Fruit fly (Drosophila melanogaster): ENCODE results near the gene CG31784.

CG31784 gene

DNA sequence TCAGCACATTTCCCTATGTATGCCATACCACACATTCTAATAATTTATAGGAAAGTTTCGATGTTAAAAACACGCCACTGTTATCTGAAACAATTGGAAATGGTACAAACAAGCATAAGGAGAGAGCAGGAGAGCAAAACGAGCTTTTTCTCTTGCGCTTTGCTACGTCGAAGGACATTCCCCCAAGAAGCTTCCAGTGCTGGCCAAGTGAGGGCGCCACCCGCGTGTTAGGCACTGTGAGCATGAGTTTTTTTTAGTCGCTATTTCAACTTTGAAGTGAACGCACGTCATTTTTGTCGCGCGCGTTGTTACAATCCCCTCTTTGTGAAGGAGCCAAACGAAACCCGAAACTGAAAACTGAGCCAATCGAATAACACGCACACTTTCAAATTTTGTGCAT is 5.0 kb upstream of the CG31784 start, which contains the start of the genes CG34106 and beat-IIIa:
Gene CG34106 (plus strand): TSS at position 230 of the 400 bp plus-strand sequence.
Gene beat-IIIa (plus strand): TSS at position 230 of the 400 bp plus-strand sequence.
- TF ChIP-seq Eip75B (GFP tag; optimal IDR thresholded peaks at IDR 0.05) (no peak), CG6276 (GFP tag; optimal IDR thresholded peaks at IDR 0.05) (peak; percentile 64), CG34406 (GFP tag; optimal IDR thresholded peaks at IDR 0.05) (no peak), Eip78C (GFP tag) (no peak), CG11762 (GFP tag; optimal IDR thresholded peaks at IDR 0.05; ENCODE audit: insufficient read depth) (no peak), lz (GFP tag; optimal IDR thresholded peaks at IDR 0.05) (no peak), svp (GFP tag) (peak; percentile 38), CG32006 (GFP tag; optimal IDR thresholded peaks at IDR 0.05) (no peak)

DNA sequence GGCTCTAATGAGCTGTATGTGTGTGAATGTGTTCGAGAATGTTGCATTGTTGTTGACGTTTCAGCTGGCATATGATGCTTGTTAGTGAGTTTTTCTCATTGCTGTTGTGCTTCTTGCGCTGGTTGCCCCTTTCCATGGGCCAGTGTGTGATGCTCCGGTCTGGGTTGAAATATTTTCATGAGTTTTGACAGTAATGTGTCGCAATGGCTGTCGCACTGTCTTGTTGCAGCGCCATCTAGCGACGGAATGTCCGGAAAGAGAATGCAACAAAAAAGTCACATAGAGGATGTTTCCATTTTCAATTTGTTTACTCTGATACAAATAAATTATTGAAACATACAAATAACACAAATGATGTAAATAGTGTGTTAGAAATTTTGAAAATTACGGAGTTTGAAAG is 33.0 kb downstream of the CG31784 start:
- no peak for TF ChIP-seq spab (GFP tag; optimal IDR thresholded peaks at IDR 0.05)
- TF ChIP-seq Met (GFP tag; optimal IDR thresholded peaks at IDR 0.05), result no peak
- no peak for TF ChIP-seq Hr4 (GFP tag; optimal IDR thresholded peaks at IDR 0.05)
- TF ChIP-seq Blimp-1 (GFP tag; optimal IDR thresholded peaks at IDR 0.05), result no peak
- TF ChIP-seq CG9139 (GFP tag; optimal IDR thresholded peaks at IDR 0.05), result no peak
- TF ChIP-seq Eip78C (GFP tag), result no peak
- no peak for TF ChIP-seq salr (GFP tag; optimal IDR thresholded peaks at IDR 0.05)
- no peak for TF ChIP-seq Lpt (GFP tag; optimal IDR thresholded peaks at IDR 0.05)
- TF ChIP-seq pdm3 (GFP tag; optimal IDR thresholded peaks at IDR 0.05), result no peak
- TF ChIP-seq vri (GFP tag; optimal IDR thresholded peaks at IDR 0.05), result no peak

DNA sequence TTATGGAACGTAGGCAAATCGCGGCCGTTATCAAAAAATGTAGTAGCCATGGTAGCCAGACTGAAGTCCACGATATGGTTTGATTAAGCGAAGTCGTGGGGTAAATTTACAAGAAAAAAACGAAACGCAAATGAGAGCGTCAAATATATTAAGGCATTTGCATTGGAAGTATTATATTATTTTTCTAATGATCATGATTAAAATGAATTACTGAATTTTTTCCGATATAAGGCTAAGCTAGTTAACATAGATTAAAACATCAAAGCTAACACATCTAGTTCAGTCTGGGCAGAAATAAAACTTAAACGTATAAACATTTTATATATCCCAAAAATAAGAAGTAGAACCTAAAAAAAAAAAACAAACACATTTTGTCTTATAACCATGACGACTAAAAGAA is 38.4 kb downstream of the CG31784 start, which contains the start of gene CG12620:
Gene CG12620 (plus strand): TSS at position 301 of the 400 bp plus-strand sequence.
- TF ChIP-seq Eip75B (GFP tag; optimal IDR thresholded peaks at IDR 0.05) (no peak), CG10631 (GFP tag; optimal IDR thresholded peaks at IDR 0.05) (no peak), pdm3 (GFP tag; optimal IDR thresholded peaks at IDR 0.05) (no peak)

Measured in whole organism, prepupa.